Worm (Caenorhabditis elegans) whole organism, L1 larva: Measurements from ENCODE around the gene cth-1.

Source experiments
- C04F5.9 ChIP-seq: sonication (generic microtip); optimal IDR thresholded peaks from 2 replicates; lab custom pipeline; 2016; ENCODE audit warnings: missing genetic modification characterization, missing compliant biosample characterization
- C16A3.4 ChIP-seq: fragments of 150-350 bp; optimal IDR thresholded peaks from 2 replicates; lab custom pipeline; 2014; ENCODE audit warnings: missing biosample characterization, missing genetic modification characterization
- aha-1 ChIP-seq: fragments of 150-350 bp; optimal IDR thresholded peaks from 2 replicates; lab custom pipeline; 2014; ENCODE audit warnings: missing biosample characterization, missing genetic modification characterization
- ceh-82 ChIP-seq, 3 experiments: fragments of 150-350 bp in 1 of 3; sonication (generic microtip) in 2 of 3; optimal IDR thresholded peaks; 2 replicates each; lab custom pipeline; 2014 to 2017; ENCODE audit warnings: missing biosample characterization in 3 of 3, missing genetic modification characterization in 3 of 3
- dsc-1 ChIP-seq: sonication (generic microtip); optimal IDR thresholded peaks from 2 replicates; lab custom pipeline; 2016; ENCODE audit warnings: mild to moderate bottlenecking, missing genetic modification characterization, missing compliant biosample characterization
- efl-3 ChIP-seq: fragments of 200-800 bp; sonication (Bioruptor generic); optimal IDR thresholded peaks from 2 replicates; lab custom pipeline; 2018; ENCODE audit warnings: mild to moderate bottlenecking, missing genetic modification characterization, missing compliant biosample characterization
- egl-13 ChIP-seq: sonication (generic microtip); optimal IDR thresholded peaks from 2 replicates; lab custom pipeline; 2016; ENCODE audit warnings: missing genotype, missing genetic modification reagents, missing genetic modification characterization, missing compliant biosample characterization
- egl-27 ChIP-seq, 2 experiments: fragments of 150-350 bp in 1 of 2; sonication (generic microtip); optimal IDR thresholded peaks; 3 replicates each; lab custom pipeline; 2017 to 2018; ENCODE audit warnings: missing biosample characterization in 2 of 2, missing genetic modification characterization in 2 of 2, missing genetic modification reagents in 2 of 2
- elt-2 ChIP-seq: sonication (generic microtip); optimal IDR thresholded peaks from 2 replicates; lab custom pipeline; 2016; ENCODE audit warnings: missing genetic modification characterization, mild to moderate bottlenecking, inconsistent platforms, missing compliant biosample characterization, missing genetic modification reagents
- fkh-10 ChIP-seq: sonication (generic microtip); optimal IDR thresholded peaks from 2 replicates; lab custom pipeline; 2017; ENCODE audit warnings: missing biosample characterization, missing genetic modification reagents, missing genetic modification characterization
- fkh-4 ChIP-seq: sonication (generic microtip); optimal IDR thresholded peaks from 2 replicates; lab custom pipeline; 2016; ENCODE audit warnings: missing compliant biosample characterization, missing genetic modification characterization, borderline replicate concordance
- fkh-8 ChIP-seq: sonication (generic microtip); optimal IDR thresholded peaks from 2 replicates; lab custom pipeline; 2016; ENCODE audit warnings: mild to moderate bottlenecking, missing genetic modification characterization, missing compliant biosample characterization
- grh-1 ChIP-seq: fragments of 200-800 bp; sonication (Bioruptor generic); IDR thresholded peaks from 2 replicates; pipeline ENCODE4 v1.3.6; 2022; ENCODE audit warnings: missing genetic modification reagents, missing genetic modification characterization, missing compliant biosample characterization
- irx-1 ChIP-seq: sonication (generic microtip); optimal IDR thresholded peaks from 2 replicates; lab custom pipeline; 2016; ENCODE audit warnings: missing genetic modification characterization, missing compliant biosample characterization
- lir-3 ChIP-seq: sonication (generic microtip); optimal IDR thresholded peaks from 2 replicates; lab custom pipeline; 2016; ENCODE audit warnings: mild to moderate bottlenecking, missing genetic modification characterization, moderate library complexity, missing compliant biosample characterization; ENCODE audit not compliant: poor library complexity
- lsy-2 ChIP-seq, 2 experiments: fragments of 150-350 bp; optimal IDR thresholded peaks; 2 replicates each; lab custom pipeline; 2014; ENCODE audit warnings: missing biosample characterization in 2 of 2, missing genetic modification characterization in 2 of 2
- mab-9 ChIP-seq: fragments of 200-800 bp; sonication (Bioruptor generic); IDR thresholded peaks from 2 replicates; pipeline ENCODE4 v1.3.6; 2022; ENCODE audit warnings: missing genetic modification reagents, missing genetic modification characterization, missing compliant biosample characterization
- mef-2 ChIP-seq: fragments of 150-350 bp; optimal IDR thresholded peaks from 2 replicates; lab custom pipeline; 2014; ENCODE audit warnings: missing biosample characterization, missing genetic modification characterization
- mep-1 ChIP-seq: fragments of 150-350 bp; optimal IDR thresholded peaks from 2 replicates; lab custom pipeline; 2014; ENCODE audit warnings: missing biosample characterization, missing genetic modification characterization
- nhr-11 ChIP-seq: fragments of 150-350 bp; optimal IDR thresholded peaks from 2 replicates; lab custom pipeline; 2014; ENCODE audit warnings: missing biosample characterization, missing genetic modification characterization
- nhr-12 ChIP-seq: sonication (generic microtip); optimal IDR thresholded peaks from 2 replicates; lab custom pipeline; 2017; ENCODE audit warnings: missing biosample characterization, missing genetic modification characterization
- nhr-20 ChIP-seq: sonication (generic microtip); optimal IDR thresholded peaks from 2 replicates; lab custom pipeline; 2016; ENCODE audit warnings: mild to moderate bottlenecking, missing genetic modification characterization, missing compliant biosample characterization
- nhr-71 ChIP-seq: sonication (generic microtip); optimal IDR thresholded peaks from 2 replicates; lab custom pipeline; 2016; ENCODE audit warnings: mild to moderate bottlenecking, missing genetic modification characterization, moderate library complexity, missing compliant biosample characterization
- nhr-76 ChIP-seq: sonication (generic microtip); optimal IDR thresholded peaks from 2 replicates; lab custom pipeline; 2017; ENCODE audit warnings: missing biosample characterization, missing genetic modification characterization
- nhr-77 ChIP-seq: fragments of 150-350 bp; optimal IDR thresholded peaks from 2 replicates; lab custom pipeline; 2014; ENCODE audit warnings: missing biosample characterization, missing genetic modification characterization
- nhr-85 ChIP-seq: sonication (generic microtip); peaks from one replicate; lab custom pipeline; 2016; ENCODE audit warnings: missing genetic modification characterization, inconsistent platforms, missing compliant biosample characterization
- pag-3 ChIP-seq: sonication (generic microtip); optimal IDR thresholded peaks from 2 replicates; lab custom pipeline; 2017; ENCODE audit warnings: missing genetic modification characterization, mild to moderate bottlenecking, missing compliant biosample characterization, antibody characterized with exemption, borderline replicate concordance; ENCODE audit not compliant: insufficient read depth
- pqm-1 ChIP-seq: sonication (generic microtip); optimal IDR thresholded peaks from 3 replicates; lab custom pipeline; 2017; ENCODE audit warnings: missing biosample characterization, missing genetic modification characterization
- snu-23 ChIP-seq: sonication (generic microtip); optimal IDR thresholded peaks from 2 replicates; lab custom pipeline; 2016; ENCODE audit warnings: missing genetic modification characterization, missing compliant biosample characterization
- sptf-1 ChIP-seq: fragments of 150-350 bp; optimal IDR thresholded peaks from 2 replicates; lab custom pipeline; 2014; ENCODE audit warnings: missing biosample characterization, missing genetic modification characterization
- sup-37 ChIP-seq: fragments of 200-800 bp; sonication (Bioruptor generic); optimal IDR thresholded peaks from 2 replicates; lab custom pipeline; 2018; ENCODE audit warnings: mild to moderate bottlenecking, missing genetic modification characterization, missing compliant biosample characterization
- tbx-2 ChIP-seq: sonication (generic microtip); optimal IDR thresholded peaks from 2 replicates; lab custom pipeline; 2016; ENCODE audit warnings: missing genetic modification characterization, missing compliant biosample characterization
- tlp-1 ChIP-seq: fragments of 150-350 bp; optimal IDR thresholded peaks from 2 replicates; lab custom pipeline; 2014; ENCODE audit warnings: missing biosample characterization, missing genetic modification characterization
- unc-30 ChIP-seq: sonication (generic microtip); optimal IDR thresholded peaks from 2 replicates; lab custom pipeline; 2017; ENCODE audit warnings: missing biosample characterization, missing genetic modification characterization
- unc-62 ChIP-seq: fragments of 150-350 bp; optimal IDR thresholded peaks from 2 replicates; lab custom pipeline; 2014; ENCODE audit warnings: missing biosample characterization, missing genetic modification reagents, missing genetic modification characterization
- unc-86 ChIP-seq: sonication (generic microtip); optimal IDR thresholded peaks from 2 replicates; lab custom pipeline; 2016; ENCODE audit warnings: missing genetic modification characterization, missing compliant biosample characterization
- vab-15 ChIP-seq: sonication (generic microtip); optimal IDR thresholded peaks from 2 replicates; lab custom pipeline; 2017; ENCODE audit warnings: missing genotype, mild to moderate bottlenecking, missing genetic modification characterization, missing compliant biosample characterization
- ztf-11 ChIP-seq, 2 experiments: sonication (generic microtip); optimal IDR thresholded peaks; 2 replicates each; lab custom pipeline; 2016 to 2017; ENCODE audit warnings: missing genetic modification characterization in 2 of 2, missing biosample characterization in 1 of 2, missing compliant biosample characterization in 1 of 2

Gene cth-1

DNA sequence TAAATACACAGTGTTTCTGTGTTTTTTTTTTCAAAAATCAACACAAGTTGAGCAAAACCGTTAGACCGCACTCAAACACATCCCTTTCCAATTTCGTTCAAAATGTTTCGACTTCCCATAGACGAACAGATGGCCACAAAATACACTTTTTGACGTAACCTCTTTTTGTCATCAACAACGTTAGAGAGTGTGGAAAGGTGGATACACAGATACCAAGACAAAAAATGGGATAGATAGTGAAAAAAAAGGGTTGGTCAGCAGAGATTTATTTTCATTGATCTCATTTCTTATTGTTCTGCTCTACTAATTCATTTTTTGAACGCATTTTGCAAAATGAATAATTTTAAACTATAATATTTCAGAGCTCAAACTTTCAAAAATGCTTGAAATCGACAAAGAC, 5.6 kb upstream of the cth-1 start (continued):
- TF ChIP-seq pag-3 (tag; lab: Kevin White, UChicago) = no peak
- TF ChIP-seq nhr-20 (tag; lab: Kevin White, UChicago) = peak; percentile 39
- no peak for TF ChIP-seq pqm-1
- peak; percentile 38 for TF ChIP-seq mep-1 (tag; lab: Kevin White, UChicago)
- no peak for TF ChIP-seq efl-3 (GFP tag; lab: Kevin White, UChicago)
- no peak for TF ChIP-seq elt-2 (tag; lab: Kevin White, UChicago)
- TF ChIP-seq aha-1 (tag; lab: Kevin White, UChicago) = no peak
- no peak for TF ChIP-seq fkh-10
- TF ChIP-seq unc-62 (GFP tag; lab: Kevin White, UChicago) = no peak
- no peak for TF ChIP-seq nhr-71 (tag; lab: Kevin White, UChicago)
- no peak for TF ChIP-seq dsc-1 (tag; lab: Kevin White, UChicago)
- TF ChIP-seq snu-23 (GFP tag; lab: Kevin White, UChicago) = no peak
- no peak for TF ChIP-seq nhr-76 (tag; lab: Kevin White, UChicago)
- TF ChIP-seq sptf-1 = no peak
- no peak for TF ChIP-seq grh-1 (GFP tag; lab: Robert Waterston, UW)
- TF ChIP-seq lsy-2 (tag; optimal IDR thresholded peaks at IDR 0.05; lab: Kevin White, UChicago) = no peak
- no peak for TF ChIP-seq vab-15 (tag; lab: Kevin White, UChicago)
- TF ChIP-seq ztf-11 (tag; optimal IDR thresholded peaks at IDR 0.05; lab: Kevin White, UChicago) = no peak

ce11 chrV:16099441-16099840, 1.0 kb upstream of the cth-1 start, which contains the start of gene str-7:
Gene str-7, minus strand, starts transcription at chrV:16099541.
- TF ChIP-seq ceh-82 (tag; optimal IDR thresholded peaks at IDR 0.05; lab: Kevin White, UChicago) (no peak), dsc-1 (tag; lab: Kevin White, UChicago) (no peak), tbx-2 (tag; lab: Kevin White, UChicago) (no peak), irx-1 (no peak)

ce11 chrV:16103594-16103993, 3.1 kb downstream of the cth-1 start, which contains the start of gene argk-1:
Gene argk-1, plus strand, starts transcription at chrV:16103894.
- no peak for TF ChIP-seq grh-1 (GFP tag; lab: Robert Waterston, UW)
- no peak for TF ChIP-seq nhr-85 (tag; lab: Kevin White, UChicago)
- TF ChIP-seq unc-86 (tag; lab: Kevin White, UChicago) = no peak
- TF ChIP-seq unc-30 (tag; lab: Kevin White, UChicago) = no peak
- TF ChIP-seq nhr-20 (tag; lab: Kevin White, UChicago) = no peak
- no peak for TF ChIP-seq mef-2 (tag; lab: Kevin White, UChicago)
- TF ChIP-seq mab-9 (GFP tag; lab: Robert Waterston, UW) = no peak
- no peak for TF ChIP-seq pag-3 (tag; lab: Kevin White, UChicago)
- TF ChIP-seq snu-23 (GFP tag; lab: Kevin White, UChicago) = no peak

DNA sequence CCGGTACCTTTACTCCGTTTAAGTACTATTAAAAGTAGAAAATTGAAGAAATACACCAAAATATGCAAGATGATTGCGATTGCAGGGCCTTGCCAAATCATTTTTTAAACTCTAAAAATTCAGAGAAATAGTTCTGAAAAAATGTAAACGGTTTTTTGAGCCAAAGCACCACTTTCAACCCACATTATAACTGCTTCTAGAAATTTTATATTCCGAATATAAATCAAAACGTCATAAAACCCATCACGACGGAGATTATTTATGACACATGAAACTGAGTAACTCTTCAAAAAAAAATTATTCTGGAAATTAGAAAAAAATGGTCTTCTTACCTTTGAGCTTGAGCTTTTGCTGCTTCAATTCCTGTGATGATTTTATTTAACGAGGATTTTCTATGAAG, 13.8 kb downstream of the cth-1 start, which contains the start of gene srxa-16:
srxa-16 (minus strand) TSS at position 101 of the 400 bp plus-strand sequence.
- TF ChIP-seq nhr-76 (tag; lab: Kevin White, UChicago) = no peak
- TF ChIP-seq nhr-12 (tag; lab: Kevin White, UChicago) = no peak
- no peak for TF ChIP-seq nhr-77 (tag; lab: Kevin White, UChicago)
- TF ChIP-seq nhr-20 (tag; lab: Kevin White, UChicago) = no peak

DNA sequence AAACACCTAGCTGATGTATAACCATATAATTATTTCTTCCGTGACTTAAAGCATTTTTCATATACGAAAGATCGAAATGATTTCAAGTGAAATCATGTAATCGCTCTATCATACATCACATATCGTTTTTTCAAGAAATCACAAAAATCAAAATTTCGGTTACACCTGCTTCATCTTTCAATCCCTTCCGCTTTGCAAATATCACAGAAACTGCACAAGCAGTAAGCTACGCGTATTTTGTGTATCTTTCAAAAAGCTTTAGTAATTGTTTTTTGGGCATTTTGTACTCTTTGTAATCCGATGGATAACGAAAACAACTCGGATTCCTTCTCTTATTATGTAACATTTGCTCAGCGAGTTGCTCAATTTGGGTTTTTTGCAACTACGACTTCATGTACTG, 14.9 kb downstream of the cth-1 start, which contains the start of gene str-25:
str-25 (plus strand) TSS at position 301 of the 400 bp plus-strand sequence.
- TF ChIP-seq nhr-11 (tag; lab: Kevin White, UChicago) (no peak), C04F5.9 (tag; lab: Kevin White, UChicago) (no peak), nhr-76 (tag; lab: Kevin White, UChicago) (no peak), elt-2 (tag; lab: Kevin White, UChicago) (no peak)

- TF ChIP-seq mep-1 (tag; lab: Kevin White, UChicago) (no peak), egl-27 (tag; optimal IDR thresholded peaks at IDR 0.05; lab: Kevin White, UChicago) (no peak), fkh-4 (tag; lab: Kevin White, UChicago) (no peak), mef-2 (tag; lab: Kevin White, UChicago) (no peak), nhr-11 (tag; lab: Kevin White, UChicago) (no peak), fkh-10 (no peak), C04F5.9 (tag; lab: Kevin White, UChicago) (no peak), sup-37 (GFP tag; lab: Kevin White, UChicago) (no peak), egl-13 (tag; lab: Kevin White, UChicago) (no peak), C16A3.4 (tag; lab: Kevin White, UChicago) (no peak), tlp-1 (tag; lab: Kevin White, UChicago) (no peak), nhr-71 (tag; lab: Kevin White, UChicago) (no peak), fkh-8 (tag; lab: Kevin White, UChicago) (no peak), lir-3 (tag; lab: Kevin White, UChicago) (no peak)
- TF ChIP-seq, all 84 proteins: peak for 0
Observed at ce11 chrV:16118601-16119000, 18.1 kb downstream of the cth-1 start, which contains the start of gene str-103. Gene str-103, minus strand, starts transcription at chrV:16118701.
